Comparison of ENCODE assay signal across 7 worm cellular contexts in genomic region chrV:14506713-14507675, ce11.
A peak's percentile ranks its signal among the peaks of the same experiment; 100 is the strongest.
TF ChIP-seq lines count a peak whose summit lies in the region.

No protein-coding gene starts in this region.

TF ChIP-seq in whole organism, L1 larva, 84 proteins besides CTCF, POLR2A, EP300 and RAD21 (continues in another document):
- TF ChIP-seq sup-37 (GFP tag; optimal IDR thresholded peaks at IDR 0.05; lab: Kevin White, UChicago) = no peak
- no peak for TF ChIP-seq hlh-4 (tag; optimal IDR thresholded peaks at IDR 0.05; lab: Kevin White, UChicago)
- TF ChIP-seq nhr-77 (tag; optimal IDR thresholded peaks at IDR 0.05; lab: Kevin White, UChicago) = no peak
- TF ChIP-seq rnt-1 (tag; optimal IDR thresholded peaks at IDR 0.05; lab: Kevin White, UChicago) = peak; percentile 43
- TF ChIP-seq ztf-4 (tag; optimal IDR thresholded peaks at IDR 0.05; lab: Kevin White, UChicago) = no peak
- no peak for TF ChIP-seq unc-130 (tag; optimal IDR thresholded peaks at IDR 0.05; lab: Kevin White, UChicago)
- no peak for TF ChIP-seq C04F5.9 (tag; optimal IDR thresholded peaks at IDR 0.05; lab: Kevin White, UChicago)
- TF ChIP-seq nhr-76 (tag; optimal IDR thresholded peaks at IDR 0.05; lab: Kevin White, UChicago) = no peak
- no peak for TF ChIP-seq mep-1 (tag; optimal IDR thresholded peaks at IDR 0.05; lab: Kevin White, UChicago)
- no peak for TF ChIP-seq aha-1 (tag; optimal IDR thresholded peaks at IDR 0.05; lab: Kevin White, UChicago)
- TF ChIP-seq sptf-1 (tag; optimal IDR thresholded peaks at IDR 0.05; lab: Kevin White, UChicago) = no peak
- no peak for TF ChIP-seq vab-15 (tag; optimal IDR thresholded peaks at IDR 0.05; lab: Kevin White, UChicago)
- no peak for TF ChIP-seq unc-30 (tag; optimal IDR thresholded peaks at IDR 0.05; lab: Kevin White, UChicago)
- peak; percentile 18 for TF ChIP-seq lin-39 (tag; optimal IDR thresholded peaks at IDR 0.05; lab: Kevin White, UChicago)

TF ChIP-seq in whole organism, L2 larva, 48 proteins besides CTCF, POLR2A, EP300 and RAD21:
- TF ChIP-seq blmp-1 (tag; optimal IDR thresholded peaks at IDR 0.05; lab: Kevin White, UChicago; ENCODE audit: insufficient read depth) (peak; percentile 90), lsy-2 (tag; optimal IDR thresholded peaks at IDR 0.05; lab: Kevin White, UChicago) (peak in 1 of 2 experiments; percentile 15), nhr-25 (tag; optimal IDR thresholded peaks at IDR 0.05; lab: Kevin White, UChicago) (peak; percentile 84), alr-1 (tag; optimal IDR thresholded peaks at IDR 0.05; lab: Kevin White, UChicago) (no peak), nhr-23 (tag; optimal IDR thresholded peaks at IDR 0.05; lab: Kevin White, UChicago) (peak; percentile 98), elt-1 (tag; optimal IDR thresholded peaks at IDR 0.05; lab: Kevin White, UChicago) (peak; percentile 100), ama-1 (optimal IDR thresholded peaks at IDR 0.05; lab: Kevin White, UChicago) (no peak), egl-27 (tag; optimal IDR thresholded peaks at IDR 0.05; lab: Kevin White, UChicago) (peak; percentile 84), sem-4 (tag; optimal IDR thresholded peaks at IDR 0.05; lab: Kevin White, UChicago) (peak; percentile 60), ceh-16 (tag; optimal IDR thresholded peaks at IDR 0.05; lab: Kevin White, UChicago) (peak; percentile 100), sma-9 (GFP tag; optimal IDR thresholded peaks at IDR 0.05; lab: Kevin White, UChicago) (peak; percentile 94), sma-9 (tag; optimal IDR thresholded peaks at IDR 0.05; lab: Kevin White, UChicago) (no peak)

TF ChIP-seq in whole organism, L3 larva, 47 proteins besides CTCF, POLR2A, EP300 and RAD21 (continues in another document):
- TF ChIP-seq eor-1 (tag; optimal IDR thresholded peaks at IDR 0.05; lab: Kevin White, UChicago) = no peak
- no peak for TF ChIP-seq nhr-12 (tag; optimal IDR thresholded peaks at IDR 0.05; lab: Kevin White, UChicago)
- TF ChIP-seq pha-4 (tag; optimal IDR thresholded peaks at IDR 0.05; lab: Kevin White, UChicago) = no peak
- no peak for TF ChIP-seq tbx-2 (tag; optimal IDR thresholded peaks at IDR 0.05; lab: Kevin White, UChicago)
- no peak for TF ChIP-seq ZK546.5 (tag; optimal IDR thresholded peaks at IDR 0.05; lab: Kevin White, UChicago)
- TF ChIP-seq nhr-23 (tag; optimal IDR thresholded peaks at IDR 0.05; lab: Kevin White, UChicago) = peak; percentile 91
- no peak for TF ChIP-seq fkh-10 (GFP tag; optimal IDR thresholded peaks at IDR 0.05; lab: Kevin White, UChicago)
- no peak for TF ChIP-seq nhr-77 (tag; optimal IDR thresholded peaks at IDR 0.05; lab: Kevin White, UChicago)
- peak; percentile 70 for TF ChIP-seq nhr-25 (tag; optimal IDR thresholded peaks at IDR 0.05; lab: Kevin White, UChicago)
- no peak for TF ChIP-seq lsy-12 (tag; optimal IDR thresholded peaks at IDR 0.05; lab: Kevin White, UChicago)
- no peak for TF ChIP-seq nhr-67 (tag; optimal IDR thresholded peaks at IDR 0.05; lab: Kevin White, UChicago)
- peak; percentile 1 for TF ChIP-seq nfya-1 (tag; optimal IDR thresholded peaks at IDR 0.05; lab: Kevin White, UChicago; ENCODE audit: insufficient read depth)
- TF ChIP-seq egl-5 (tag; optimal IDR thresholded peaks at IDR 0.05; lab: Kevin White, UChicago) = peak; percentile 59
- TF ChIP-seq ztf-11 (tag; optimal IDR thresholded peaks at IDR 0.05; lab: Kevin White, UChicago) = no peak

TF ChIP-seq in whole organism, L4 larva, 104 proteins besides CTCF, POLR2A, EP300 and RAD21:
- TF ChIP-seq nhr-28 (tag; optimal IDR thresholded peaks at IDR 0.05; lab: Kevin White, UChicago) (peak; percentile 13), aha-1 (tag; lab: Kevin White, UChicago) (peak; percentile 75), nhr-41 (GFP tag; IDR thresholded peaks at IDR 0.05; lab: Robert Waterston, UW) (no peak), unc-62 (GFP tag; optimal IDR thresholded peaks at IDR 0.05 in 1 of 2; lab: Kevin White, UChicago) (peak in 1 of 2 experiments; percentile 40), unc-62 (tag; optimal IDR thresholded peaks at IDR 0.05; lab: Kevin White, UChicago) (no peak), hmg-1.1 (GFP tag; IDR thresholded peaks at IDR 0.05; lab: Robert Waterston, UW) (no peak), mdl-1 (tag; optimal IDR thresholded peaks at IDR 0.05; lab: Kevin White, UChicago) (no peak)
TF ChIP-seq in whole organism, L4 larva: peak in this region for 3.

TF ChIP-seq in whole organism, late embryonic, 69 proteins besides CTCF, POLR2A, EP300 and RAD21:
- TF ChIP-seq unc-55 (GFP tag; optimal IDR thresholded peaks at IDR 0.05; lab: Kevin White, UChicago) (peak; percentile 6), tbx-7 (tag; optimal IDR thresholded peaks at IDR 0.05; lab: Kevin White, UChicago) (no peak), rnt-1 (tag; optimal IDR thresholded peaks at IDR 0.05; lab: Kevin White, UChicago) (peak; percentile 22), ceh-2 (tag; optimal IDR thresholded peaks at IDR 0.05; lab: Kevin White, UChicago) (no peak), ets-4 (tag; optimal IDR thresholded peaks at IDR 0.05; lab: Kevin White, UChicago) (no peak), elt-2 (tag; optimal IDR thresholded peaks at IDR 0.05; lab: Kevin White, UChicago) (peak; percentile 3), fkh-6 (tag; optimal IDR thresholded peaks at IDR 0.05; lab: Kevin White, UChicago) (no peak)

TF ChIP-seq in whole organism, midembryonic, 9 proteins besides CTCF, POLR2A, EP300 and RAD21:
- TF ChIP-seq klf-2 (GFP tag; conservative IDR thresholded peaks at IDR 0.05; lab: Robert Waterston, UW) (no peak), flt-1 (GFP tag; IDR thresholded peaks at IDR 0.05; lab: Robert Waterston, UW) (no peak), tab-1 (GFP tag; IDR thresholded peaks at IDR 0.05; lab: Robert Waterston, UW) (no peak), ztf-29 (GFP tag; IDR thresholded peaks at IDR 0.05; lab: Robert Waterston, UW) (peak; percentile 13; the same call in 1 of the 2 replicates), cog-1 (tag; optimal IDR thresholded peaks at IDR 0.05; lab: Kevin White, UChicago) (no peak)

TF ChIP-seq in whole organism, mixed stage, embryonic, 35 proteins besides CTCF, POLR2A, EP300 and RAD21:
- TF ChIP-seq unc-62 (GFP tag; optimal IDR thresholded peaks at IDR 0.05; lab: Kevin White, UChicago) (peak; percentile 68), mls-2 (tag; optimal IDR thresholded peaks at IDR 0.05; lab: Kevin White, UChicago) (no peak), elt-1 (tag; optimal IDR thresholded peaks at IDR 0.05; lab: Kevin White, UChicago; ENCODE audit: borderline replicate concordance, insufficient read depth) (peak; percentile 99), flh-1 (GFP tag; optimal IDR thresholded peaks at IDR 0.05; lab: Kevin White, UChicago) (no peak), ceh-43 (GFP tag; optimal IDR thresholded peaks at IDR 0.05; lab: Kevin White, UChicago) (no peak), snpc-4 (tag; optimal IDR thresholded peaks at IDR 0.05; lab: Kevin White, UChicago) (no peak), ztf-11 (tag; optimal IDR thresholded peaks at IDR 0.05; lab: Kevin White, UChicago) (peak; percentile 46), mep-1 (tag; optimal IDR thresholded peaks at IDR 0.05; lab: Kevin White, UChicago) (no peak), bed-3 (GFP tag; optimal IDR thresholded peaks at IDR 0.05; lab: Kevin White, UChicago) (no peak), lin-32 (GFP tag; optimal IDR thresholded peaks at IDR 0.05; lab: Kevin White, UChicago) (no peak), sem-2 (GFP tag; optimal IDR thresholded peaks at IDR 0.05; lab: Kevin White, UChicago) (no peak), M03D4.4 (tag; optimal IDR thresholded peaks at IDR 0.05; lab: Kevin White, UChicago) (no peak), drap-1 (GFP tag; optimal IDR thresholded peaks at IDR 0.05; lab: Kevin White, UChicago) (peak; percentile 66), ces-1 (GFP tag; optimal IDR thresholded peaks at IDR 0.05; lab: Kevin White, UChicago) (peak; percentile 58), ham-2 (GFP tag; optimal IDR thresholded peaks at IDR 0.05; lab: Kevin White, UChicago) (peak; percentile 57), pha-4 (tag; optimal IDR thresholded peaks at IDR 0.05; lab: Kevin White, UChicago) (no peak), sptf-1 (tag; optimal IDR thresholded peaks at IDR 0.05; lab: Kevin White, UChicago) (no peak), nhr-2 (tag; optimal IDR thresholded peaks at IDR 0.05; lab: Kevin White, UChicago) (peak; percentile 53)

Comparison
In these comparisons a context has a peak if more than half of its experiments do, and no peak if none do; other contexts are left out.
1. Of the 29 proteins assayed by ChIP-seq in both whole organism, L4 larva and whole organism, L1 larva: peak only in whole organism, L4 larva: aha-1 and nhr-28; only in whole organism, L1 larva: lin-39; in both: none; in neither: 25; mixed calls (peak in some experiments, not most) for 1.